Worm (Caenorhabditis elegans) whole organism, young adult: ENCODE data around the gene srr-10.

Experiments used
- B0261.1 ChIP-seq: sonication (generic microtip); optimal IDR thresholded peaks from 2 replicates; lab custom pipeline; 2016; ENCODE audit warnings: mild to moderate bottlenecking, missing genetic modification characterization, moderate library complexity, missing compliant biosample characterization
- F23B12.7 ChIP-seq: sonication (generic microtip); optimal IDR thresholded peaks from 2 replicates; lab custom pipeline; 2017; ENCODE audit warnings: missing genetic modification characterization, mild to moderate bottlenecking, missing compliant biosample characterization, antibody characterized with exemption, moderate library complexity; ENCODE audit not compliant: insufficient read depth
- F33H1.4 ChIP-seq: fragments of 200-800 bp; sonication (Bioruptor generic); IDR thresholded peaks from 2 replicates; pipeline ENCODE4 v1.3.6; 2022; ENCODE audit warnings: missing genetic modification reagents, missing genetic modification characterization, missing compliant biosample characterization
- F37B4.10 ChIP-seq: fragments of 200-800 bp; sonication (Bioruptor generic); IDR thresholded peaks from 2 replicates; pipeline ENCODE4 v1.3.6; 2022; ENCODE audit warnings: missing genetic modification characterization, missing compliant biosample characterization
- F52B5.7 ChIP-seq: sonication (generic microtip); optimal IDR thresholded peaks from 2 replicates; lab custom pipeline; 2016; ENCODE audit warnings: mild to moderate bottlenecking, missing genetic modification characterization, missing compliant biosample characterization
- K11D2.4 ChIP-seq: fragments of 200-800 bp; sonication (Bioruptor generic); IDR thresholded peaks from 2 replicates; pipeline ENCODE4 v1.3.6; 2022; ENCODE audit warnings: missing genetic modification reagents, missing genetic modification characterization, missing compliant biosample characterization
- Y67H2A.10 ChIP-seq: fragments of 200-800 bp; sonication (Bioruptor generic); conservative IDR thresholded peaks from 2 replicates; pipeline ENCODE4 v1.3.6; 2022; ENCODE audit warnings: missing genetic modification reagents, missing genetic modification characterization, missing compliant biosample characterization
- Y95B8A.8 ChIP-seq: fragments of 200-800 bp; sonication (Bioruptor generic); IDR thresholded peaks from 2 replicates; pipeline ENCODE4 v1.3.6; 2022; ENCODE audit warnings: missing genetic modification reagents, missing genetic modification characterization, missing compliant biosample characterization
- akir-1 ChIP-seq: fragments of 200-800 bp; sonication (Bioruptor generic); optimal IDR thresholded peaks from 2 replicates; lab custom pipeline; 2018; ENCODE audit warnings: mild to moderate bottlenecking, missing genetic modification characterization, moderate library complexity, missing compliant biosample characterization
- ama-1 ChIP-seq, 3 experiments: fragments of 150-350 bp in 1 of 3; sonication (generic microtip) in 2 of 3; optimal IDR thresholded peaks; 2 replicates each; lab custom pipeline; 2014 to 2018; ENCODE audit warnings: missing biosample characterization in 2 of 3, missing genetic modification characterization in 2 of 3, missing genetic modification reagents in 2 of 3
- aptf-2 ChIP-seq: fragments of 200-800 bp; sonication (Bioruptor generic); conservative IDR thresholded peaks from 2 replicates; pipeline ENCODE4 v1.3.6; 2022; ENCODE audit warnings: missing genetic modification reagents, missing genetic modification characterization, missing compliant biosample characterization
- aptf-3 ChIP-seq: fragments of 200-800 bp; sonication (Bioruptor generic); IDR thresholded peaks from 2 replicates; pipeline ENCODE4 v1.3.6; 2022; ENCODE audit warnings: missing genetic modification characterization, missing compliant biosample characterization
- ccch-3 ChIP-seq: fragments of 200-800 bp; sonication (Bioruptor generic); optimal IDR thresholded peaks from 2 replicates; lab custom pipeline; 2018; ENCODE audit warnings: mild to moderate bottlenecking, missing genetic modification characterization, missing compliant biosample characterization
- ceh-27 ChIP-seq: fragments of 200-800 bp; sonication (Bioruptor generic); optimal IDR thresholded peaks from 2 replicates; lab custom pipeline; 2018; ENCODE audit warnings: mild to moderate bottlenecking, missing genetic modification characterization, moderate library complexity, missing compliant biosample characterization
- ceh-58 ChIP-seq: fragments of 200-800 bp; sonication (Bioruptor generic); IDR thresholded peaks from 2 replicates; pipeline ENCODE4 v1.3.6; 2022; ENCODE audit warnings: missing genetic modification characterization, missing compliant biosample characterization
- die-1 ChIP-seq: sonication (generic microtip); optimal IDR thresholded peaks from 2 replicates; lab custom pipeline; 2016; ENCODE audit warnings: missing genotype, mild to moderate bottlenecking, missing genetic modification characterization, missing compliant biosample characterization
- fkh-3 ChIP-seq: sonication (generic microtip); optimal IDR thresholded peaks from 2 replicates; lab custom pipeline; 2016; ENCODE audit warnings: mild to moderate bottlenecking, missing genetic modification characterization, missing compliant biosample characterization
- hmg-1.2 ChIP-seq: fragments of 200-800 bp; sonication (Bioruptor generic); IDR thresholded peaks from 2 replicates; pipeline ENCODE4 v1.3.6; 2022; ENCODE audit warnings: missing genetic modification reagents, missing genetic modification characterization, missing compliant biosample characterization
- hsf-1 ChIP-seq: fragments of 200-800 bp; sonication (Bioruptor generic); IDR thresholded peaks from 2 replicates; pipeline ENCODE4 v1.3.6; 2022; ENCODE audit warnings: missing genetic modification reagents, missing genetic modification characterization, missing compliant biosample characterization
- let-607 ChIP-seq, 2 experiments: fragments of 200-800 bp in 1 of 2; sonication (Bioruptor generic) in 1 of 2; sonication (generic microtip) in 1 of 2; optimal IDR thresholded peaks; 2 replicates each; lab custom pipeline; 2016 to 2018; ENCODE audit warnings: mild to moderate bottlenecking in 2 of 2, missing compliant biosample characterization in 2 of 2, missing genetic modification characterization in 2 of 2, moderate library complexity in 2 of 2, missing genotype in 1 of 2
- lin-35 ChIP-seq, 3 experiments: fragments of 150-350 bp in 2 of 3; sonication (generic microtip) in 1 of 3; optimal IDR thresholded peaks; 2 replicates each; lab custom pipeline; 2014 to 2018; ENCODE audit warnings: missing biosample characterization in 3 of 3, missing genetic modification characterization in 3 of 3, missing genetic modification reagents in 3 of 3
- lin-54 ChIP-seq: fragments of 200-800 bp; sonication (Bioruptor generic); optimal IDR thresholded peaks from 2 replicates; lab custom pipeline; 2018; ENCODE audit warnings: mild to moderate bottlenecking, missing genetic modification characterization, missing compliant biosample characterization
- lsl-1 ChIP-seq: fragments of 200-800 bp; sonication (Bioruptor generic); optimal IDR thresholded peaks from 2 replicates; lab custom pipeline; 2018; ENCODE audit warnings: mild to moderate bottlenecking, missing genetic modification characterization, moderate library complexity, missing compliant biosample characterization
- madf-3 ChIP-seq: fragments of 200-800 bp; sonication (Bioruptor generic); IDR thresholded peaks from 2 replicates; pipeline ENCODE4 v1.3.6; 2022; ENCODE audit warnings: missing genetic modification reagents, missing genetic modification characterization, missing compliant biosample characterization
- mel-28 ChIP-seq: sonication (generic microtip); optimal IDR thresholded peaks from 2 replicates; lab custom pipeline; 2016; ENCODE audit warnings: borderline replicate concordance, mild to moderate bottlenecking, missing genetic modification characterization, missing compliant biosample characterization
- mxl-1 ChIP-seq: sonication (generic microtip); optimal IDR thresholded peaks from 2 replicates; lab custom pipeline; 2016; ENCODE audit warnings: missing genetic modification characterization, missing compliant biosample characterization
- nfyb-1 ChIP-seq: fragments of 200-800 bp; sonication (Bioruptor generic); IDR thresholded peaks from 2 replicates; pipeline ENCODE4 v1.3.6; 2022; ENCODE audit warnings: missing genetic modification reagents, missing genetic modification characterization, missing compliant biosample characterization
- nhr-27 ChIP-seq: fragments of 200-800 bp; sonication (Bioruptor generic); optimal IDR thresholded peaks from 2 replicates; lab custom pipeline; 2018; ENCODE audit warnings: mild to moderate bottlenecking, missing genetic modification characterization, moderate library complexity, missing compliant biosample characterization
- nhr-80 ChIP-seq: sonication (generic microtip); optimal IDR thresholded peaks from 2 replicates; lab custom pipeline; 2016; ENCODE audit warnings: missing genetic modification characterization, missing compliant biosample characterization
- nhr-90 ChIP-seq: sonication (generic microtip); optimal IDR thresholded peaks from 2 replicates; lab custom pipeline; 2016; ENCODE audit warnings: missing genotype, mild to moderate bottlenecking, missing genetic modification characterization, missing compliant biosample characterization
- rcor-1 ChIP-seq: fragments of 200-800 bp; sonication (Bioruptor generic); IDR thresholded peaks from 2 replicates; pipeline ENCODE4 v1.3.6; 2022; ENCODE audit warnings: missing genetic modification reagents, missing genetic modification characterization, missing compliant biosample characterization
- snpc-1.1 ChIP-seq: sonication (generic microtip); optimal IDR thresholded peaks from 2 replicates; lab custom pipeline; 2017; ENCODE audit warnings: missing genetic modification characterization, mild to moderate bottlenecking, missing compliant biosample characterization, antibody characterized with exemption, moderate library complexity, missing genotype, missing genetic modification reagents; ENCODE audit not compliant: insufficient read depth
- tbp1 ChIP-seq: fragments of 200-800 bp; sonication (Bioruptor generic); optimal IDR thresholded peaks from 2 replicates; lab custom pipeline; 2018; ENCODE audit warnings: mild to moderate bottlenecking, missing genetic modification characterization, missing compliant biosample characterization
- unc-62 ChIP-seq: fragments of 150-350 bp; optimal IDR thresholded peaks from 2 replicates; lab custom pipeline; 2014; ENCODE audit warnings: missing biosample characterization, missing genetic modification reagents, missing genetic modification characterization
- xnd-1 ChIP-seq: sonication (generic microtip); optimal IDR thresholded peaks from 2 replicates; lab custom pipeline; 2016; ENCODE audit warnings: missing genotype, missing genetic modification reagents, missing genetic modification characterization, missing compliant biosample characterization
- zfh-2 ChIP-seq: fragments of 200-800 bp; sonication (Bioruptor generic); conservative IDR thresholded peaks from 2 replicates; pipeline ENCODE4 v1.3.6; 2022; ENCODE audit warnings: missing genetic modification reagents, missing genetic modification characterization, missing compliant biosample characterization
- ztf-18 ChIP-seq: sonication (generic microtip); optimal IDR thresholded peaks from 2 replicates; lab custom pipeline; 2016; ENCODE audit warnings: missing genotype, mild to moderate bottlenecking, missing genetic modification characterization, missing compliant biosample characterization

srr-10 gene

ce11 chrV:7745903-7746302, 10.5 kb downstream of the srr-10 start:
- TF ChIP-seq ceh-58 (GFP tag; lab: Robert Waterston, UW) (no peak), ama-1 (optimal IDR thresholded peaks at IDR 0.05; lab: Kevin White, UChicago) (no peak), ama-1 (GFP tag; optimal IDR thresholded peaks at IDR 0.05; lab: Kevin White, UChicago) (no peak), aptf-3 (GFP tag; lab: Robert Waterston, UW) (no peak), Y95B8A.8 (GFP tag; lab: Robert Waterston, UW) (no peak), B0261.1 (no peak), snpc-1.1 (tag; lab: Kevin White, UChicago) (no peak), F23B12.7 (tag; lab: Kevin White, UChicago) (no peak), F52B5.7 (no peak), akir-1 (no peak), Y67H2A.10 (GFP tag; lab: Robert Waterston, UW) (no peak), K11D2.4 (GFP tag; lab: Robert Waterston, UW) (no peak), aptf-2 (GFP tag; lab: Robert Waterston, UW) (no peak), nfyb-1 (0 out of 2 replicates have a peak, but pooled peaks have one; percentile 56), lin-54 (GFP tag; lab: Kevin White, UChicago) (no peak), ceh-27 (GFP tag; lab: Kevin White, UChicago) (peak; percentile 72), tbp1 (GFP tag; lab: Kevin White, UChicago) (no peak), nhr-80 (tag; lab: Kevin White, UChicago) (peak; percentile 3), lin-35 (GFP tag; optimal IDR thresholded peaks at IDR 0.05; lab: Kevin White, UChicago) (no peak), F37B4.10 (GFP tag; lab: Robert Waterston, UW) (no peak), ccch-3 (GFP tag; lab: Kevin White, UChicago) (no peak), zfh-2 (peak; percentile 77), die-1 (no peak), let-607 (tag; optimal IDR thresholded peaks at IDR 0.05; lab: Kevin White, UChicago) (peak in 1 of 2 experiments; percentile 58), unc-62 (GFP tag; lab: Kevin White, UChicago) (peak; percentile 85)

ce11 chrV:7747132-7747531, 11.7 kb downstream of the srr-10 start:
- TF ChIP-seq zfh-2 (no peak), lsl-1 (GFP tag; lab: Kevin White, UChicago) (no peak), rcor-1 (GFP tag; lab: Robert Waterston, UW) (no peak), hmg-1.2 (GFP tag; lab: Robert Waterston, UW) (no peak), nhr-27 (tag; lab: Kevin White, UChicago) (no peak), hsf-1 (GFP tag; lab: Robert Waterston, UW) (no peak), aptf-3 (GFP tag; lab: Robert Waterston, UW) (no peak), fkh-3 (tag; lab: Kevin White, UChicago) (no peak), mel-28 (tag; lab: Kevin White, UChicago) (no peak), madf-3 (GFP tag; lab: Robert Waterston, UW) (no peak), mxl-1 (tag; lab: Kevin White, UChicago) (no peak), ccch-3 (GFP tag; lab: Kevin White, UChicago) (no peak), F33H1.4 (GFP tag; lab: Robert Waterston, UW) (no peak), nhr-90 (tag; lab: Kevin White, UChicago) (no peak), xnd-1 (tag; lab: Kevin White, UChicago) (no peak), ztf-18 (tag; lab: Kevin White, UChicago) (no peak)
- TF ChIP-seq, all 124 proteins: peak for 0
